Worm (Caenorhabditis elegans) whole organism, L1 larva: ENCODE measurements around the gene F47G9.6.
"Not testable (repeated sequence)": the region's sequence is repeated elsewhere in the genome, so short reads cannot be mapped to it uniquely, and the experiment has no call there.

Experiments
- C04F5.9 ChIP-seq: sonication (generic microtip); optimal IDR thresholded peaks from 2 replicates; lab custom pipeline; 2016; ENCODE audit warnings: missing genetic modification characterization, missing compliant biosample characterization
- Y116A8C.19 ChIP-seq: sonication (generic microtip); optimal IDR thresholded peaks from 2 replicates; lab custom pipeline; 2016; ENCODE audit warnings: missing compliant biosample characterization, missing genetic modification characterization, borderline replicate concordance
- aha-1 ChIP-seq: fragments of 150-350 bp; optimal IDR thresholded peaks from 2 replicates; lab custom pipeline; 2014; ENCODE audit warnings: missing biosample characterization, missing genetic modification characterization
- alr-1 ChIP-seq: fragments of 200-800 bp; sonication (Bioruptor generic); optimal IDR thresholded peaks from 2 replicates; lab custom pipeline; 2018; ENCODE audit warnings: borderline replicate concordance, mild to moderate bottlenecking, missing genetic modification characterization, missing compliant biosample characterization
- blmp-1 ChIP-seq: fragments of 150-350 bp; optimal IDR thresholded peaks from 2 replicates; lab custom pipeline; 2014; ENCODE audit warnings: missing biosample characterization, missing genetic modification characterization
- ceh-90 ChIP-seq: sonication (generic microtip); optimal IDR thresholded peaks from 2 replicates; lab custom pipeline; 2016; ENCODE audit warnings: missing genetic modification characterization, missing compliant biosample characterization
- dpl-1 ChIP-seq, 3 experiments: fragments of 150-350 bp in 2 of 3; sonication (generic microtip) in 1 of 3; optimal IDR thresholded peaks; 2 replicates each; lab custom pipeline; 2014 to 2017; ENCODE audit warnings: missing biosample characterization in 3 of 3, missing genetic modification characterization in 3 of 3, missing genetic modification reagents in 3 of 3
- dsc-1 ChIP-seq: sonication (generic microtip); optimal IDR thresholded peaks from 2 replicates; lab custom pipeline; 2016; ENCODE audit warnings: mild to moderate bottlenecking, missing genetic modification characterization, missing compliant biosample characterization
- efl-1 ChIP-seq, 4 experiments: fragments of 150-350 bp; optimal IDR thresholded peaks in 3 of 4; peaks in 1 of 4; 1 replicate in 1 of 4; 2 replicates in 3 of 4; lab custom pipeline; 2014; ENCODE audit warnings: missing biosample characterization in 2 of 4, missing genetic modification characterization in 2 of 4, missing genetic modification reagents in 2 of 4
- efl-3 ChIP-seq: fragments of 200-800 bp; sonication (Bioruptor generic); optimal IDR thresholded peaks from 2 replicates; lab custom pipeline; 2018; ENCODE audit warnings: mild to moderate bottlenecking, missing genetic modification characterization, missing compliant biosample characterization
- ets-5 ChIP-seq: fragments of 200-800 bp; sonication (Bioruptor generic); IDR thresholded peaks from 2 replicates; pipeline ENCODE4 v1.3.6; 2022; ENCODE audit warnings: missing genetic modification characterization, missing compliant biosample characterization
- fkh-10 ChIP-seq: sonication (generic microtip); optimal IDR thresholded peaks from 2 replicates; lab custom pipeline; 2017; ENCODE audit warnings: missing biosample characterization, missing genetic modification reagents, missing genetic modification characterization
- grh-1 ChIP-seq: fragments of 200-800 bp; sonication (Bioruptor generic); IDR thresholded peaks from 2 replicates; pipeline ENCODE4 v1.3.6; 2022; ENCODE audit warnings: missing genetic modification reagents, missing genetic modification characterization, missing compliant biosample characterization
- hlh-17 ChIP-seq: fragments of 200-800 bp; sonication (Bioruptor generic); optimal IDR thresholded peaks from 2 replicates; lab custom pipeline; 2018; ENCODE audit warnings: missing genetic modification characterization, mild to moderate bottlenecking, missing compliant biosample characterization, moderate library complexity, borderline replicate concordance
- hlh-4 ChIP-seq: sonication (generic microtip); optimal IDR thresholded peaks from 2 replicates; lab custom pipeline; 2016; ENCODE audit warnings: mild to moderate bottlenecking, missing genetic modification characterization, missing compliant biosample characterization
- hpl-2 ChIP-seq: fragments of 150-350 bp; optimal IDR thresholded peaks from 2 replicates; lab custom pipeline; 2014; ENCODE audit warnings: missing biosample characterization, missing genetic modification reagents, missing genetic modification characterization
- irx-1 ChIP-seq: sonication (generic microtip); optimal IDR thresholded peaks from 2 replicates; lab custom pipeline; 2016; ENCODE audit warnings: missing genetic modification characterization, missing compliant biosample characterization
- lsy-2 ChIP-seq, 2 experiments: fragments of 150-350 bp; optimal IDR thresholded peaks; 2 replicates each; lab custom pipeline; 2014; ENCODE audit warnings: missing biosample characterization in 2 of 2, missing genetic modification characterization in 2 of 2
- mef-2 ChIP-seq: fragments of 150-350 bp; optimal IDR thresholded peaks from 2 replicates; lab custom pipeline; 2014; ENCODE audit warnings: missing biosample characterization, missing genetic modification characterization
- mep-1 ChIP-seq: fragments of 150-350 bp; optimal IDR thresholded peaks from 2 replicates; lab custom pipeline; 2014; ENCODE audit warnings: missing biosample characterization, missing genetic modification characterization
- nhr-20 ChIP-seq: sonication (generic microtip); optimal IDR thresholded peaks from 2 replicates; lab custom pipeline; 2016; ENCODE audit warnings: mild to moderate bottlenecking, missing genetic modification characterization, missing compliant biosample characterization
- nhr-237 ChIP-seq: fragments of 150-350 bp; optimal IDR thresholded peaks from 2 replicates; lab custom pipeline; 2014; ENCODE audit warnings: missing biosample characterization, missing genetic modification characterization
- nhr-28 ChIP-seq: fragments of 150-350 bp; optimal IDR thresholded peaks from 2 replicates; lab custom pipeline; 2014; ENCODE audit warnings: missing biosample characterization, missing genetic modification characterization
- nhr-71 ChIP-seq: sonication (generic microtip); optimal IDR thresholded peaks from 2 replicates; lab custom pipeline; 2016; ENCODE audit warnings: mild to moderate bottlenecking, missing genetic modification characterization, moderate library complexity, missing compliant biosample characterization
- nhr-76 ChIP-seq: sonication (generic microtip); optimal IDR thresholded peaks from 2 replicates; lab custom pipeline; 2017; ENCODE audit warnings: missing biosample characterization, missing genetic modification characterization
- nhr-77 ChIP-seq: fragments of 150-350 bp; optimal IDR thresholded peaks from 2 replicates; lab custom pipeline; 2014; ENCODE audit warnings: missing biosample characterization, missing genetic modification characterization
- nhr-84 ChIP-seq: sonication (generic microtip); optimal IDR thresholded peaks from 2 replicates; lab custom pipeline; 2017; ENCODE audit warnings: missing biosample characterization, missing genetic modification characterization
- pag-3 ChIP-seq: sonication (generic microtip); optimal IDR thresholded peaks from 2 replicates; lab custom pipeline; 2017; ENCODE audit warnings: missing genetic modification characterization, mild to moderate bottlenecking, missing compliant biosample characterization, antibody characterized with exemption, borderline replicate concordance; ENCODE audit not compliant: insufficient read depth
- pax-3 ChIP-seq: fragments of 200-800 bp; sonication (Bioruptor generic); optimal IDR thresholded peaks from 2 replicates; lab custom pipeline; 2018; ENCODE audit warnings: mild to moderate bottlenecking, missing genetic modification characterization, moderate library complexity, missing compliant biosample characterization
- pqm-1 ChIP-seq: sonication (generic microtip); optimal IDR thresholded peaks from 3 replicates; lab custom pipeline; 2017; ENCODE audit warnings: missing biosample characterization, missing genetic modification characterization
- rnt-1 ChIP-seq: sonication (generic microtip); optimal IDR thresholded peaks from 2 replicates; lab custom pipeline; 2016; ENCODE audit warnings: mild to moderate bottlenecking, missing genetic modification characterization, moderate library complexity, missing compliant biosample characterization
- sptf-1 ChIP-seq: fragments of 150-350 bp; optimal IDR thresholded peaks from 2 replicates; lab custom pipeline; 2014; ENCODE audit warnings: missing biosample characterization, missing genetic modification characterization
- sup-37 ChIP-seq: fragments of 200-800 bp; sonication (Bioruptor generic); optimal IDR thresholded peaks from 2 replicates; lab custom pipeline; 2018; ENCODE audit warnings: mild to moderate bottlenecking, missing genetic modification characterization, missing compliant biosample characterization
- tbx-2 ChIP-seq: sonication (generic microtip); optimal IDR thresholded peaks from 2 replicates; lab custom pipeline; 2016; ENCODE audit warnings: missing genetic modification characterization, missing compliant biosample characterization
- unc-130 ChIP-seq: fragments of 150-350 bp; optimal IDR thresholded peaks from 2 replicates; lab custom pipeline; 2017; ENCODE audit warnings: missing biosample characterization, missing genetic modification characterization, inconsistent platforms
- unc-30 ChIP-seq: sonication (generic microtip); optimal IDR thresholded peaks from 2 replicates; lab custom pipeline; 2017; ENCODE audit warnings: missing biosample characterization, missing genetic modification characterization
- unc-62 ChIP-seq: fragments of 150-350 bp; optimal IDR thresholded peaks from 2 replicates; lab custom pipeline; 2014; ENCODE audit warnings: missing biosample characterization, missing genetic modification reagents, missing genetic modification characterization
- unc-86 ChIP-seq: sonication (generic microtip); optimal IDR thresholded peaks from 2 replicates; lab custom pipeline; 2016; ENCODE audit warnings: missing genetic modification characterization, missing compliant biosample characterization
- vab-15 ChIP-seq: sonication (generic microtip); optimal IDR thresholded peaks from 2 replicates; lab custom pipeline; 2017; ENCODE audit warnings: missing genotype, mild to moderate bottlenecking, missing genetic modification characterization, missing compliant biosample characterization
- zip-4 ChIP-seq: fragments of 200-800 bp; sonication (Bioruptor generic); optimal IDR thresholded peaks from 2 replicates; lab custom pipeline; 2018; ENCODE audit warnings: mild to moderate bottlenecking, missing genetic modification characterization, moderate library complexity, missing compliant biosample characterization

Gene F47G9.6

DNA sequence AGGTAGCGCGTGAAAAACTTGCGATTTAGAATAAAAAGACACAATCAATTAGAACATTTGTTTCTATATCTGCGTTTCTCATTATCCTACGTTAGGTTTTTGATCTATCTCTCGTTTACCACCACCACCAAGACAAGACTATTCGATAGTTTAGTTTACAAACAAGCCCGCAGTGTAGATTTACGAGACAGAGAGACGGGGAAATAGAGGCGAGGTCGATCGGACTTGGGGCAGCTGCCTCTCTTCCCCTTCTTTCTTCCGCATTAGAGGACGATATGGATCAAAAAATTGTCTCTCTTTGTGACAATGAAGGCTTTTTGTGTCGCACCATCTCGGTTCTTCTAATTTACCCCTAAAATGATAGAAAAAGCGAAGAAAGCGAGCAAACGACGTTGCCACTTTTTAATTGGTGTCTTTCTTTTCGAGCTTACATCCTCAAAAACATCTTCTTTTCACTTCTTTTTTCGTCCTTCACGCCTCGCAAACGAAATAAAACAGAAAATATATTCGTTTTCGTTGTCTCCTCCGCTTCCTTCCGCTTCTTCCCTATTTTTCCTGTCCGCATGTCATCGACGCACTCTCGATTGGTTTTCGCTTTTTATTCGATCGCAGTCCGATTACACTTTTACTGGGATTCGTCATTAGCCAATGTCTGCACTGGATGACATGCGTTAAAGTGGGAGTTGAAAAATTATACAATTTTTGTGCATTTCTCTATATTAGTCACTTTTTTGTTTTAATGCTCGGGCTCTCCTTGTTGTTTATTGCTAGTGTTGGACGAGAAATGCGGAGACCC is 47.6 kb upstream of the F47G9.6 start (continued):
- TF ChIP-seq C04F5.9 (tag; lab: Kevin White, UChicago) (no peak), Y116A8C.19 (tag; lab: Kevin White, UChicago) (no peak), dsc-1 (no peak), irx-1 (peak; percentile 21), unc-30 (tag; lab: Kevin White, UChicago) (no peak), dpl-1 (GFP tag; optimal IDR thresholded peaks at IDR 0.05; lab: Kevin White, UChicago) (peak in 1 of 3 experiments; percentile 9), lsy-2 (tag; optimal IDR thresholded peaks at IDR 0.05; lab: Kevin White, UChicago) (peak in 1 of 2 experiments; percentile 11), nhr-77 (tag; lab: Kevin White, UChicago) (no peak), hpl-2 (GFP tag; lab: Kevin White, UChicago) (no peak), mep-1 (tag; lab: Kevin White, UChicago) (peak; percentile 66), nhr-28 (no peak), unc-86 (tag; lab: Kevin White, UChicago) (no peak), hlh-4 (no peak)

DNA sequence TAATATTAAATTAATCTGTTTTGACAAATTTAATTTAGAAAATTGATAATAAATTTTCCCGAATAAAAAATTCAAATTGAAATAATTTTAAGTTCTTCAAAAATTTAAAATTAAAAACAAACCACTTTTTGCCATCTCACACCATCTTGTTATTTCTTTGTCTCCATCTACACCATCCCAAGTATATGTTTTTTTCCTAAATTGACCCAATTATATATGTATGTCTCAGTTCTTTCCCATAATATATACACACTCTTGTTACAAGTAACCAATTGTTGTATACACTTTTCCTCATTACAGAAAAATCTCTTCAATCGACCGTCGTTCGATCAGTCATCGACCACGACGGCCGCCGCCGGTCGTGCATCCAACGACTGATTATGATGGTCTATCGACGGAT is 46.9 kb upstream of the F47G9.6 start, which contains the start of gene gly-20:
TSS of gene gly-20 (plus strand) at position 301 of the 400 bp plus-strand sequence.
- TF ChIP-seq vab-15: no peak

DNA sequence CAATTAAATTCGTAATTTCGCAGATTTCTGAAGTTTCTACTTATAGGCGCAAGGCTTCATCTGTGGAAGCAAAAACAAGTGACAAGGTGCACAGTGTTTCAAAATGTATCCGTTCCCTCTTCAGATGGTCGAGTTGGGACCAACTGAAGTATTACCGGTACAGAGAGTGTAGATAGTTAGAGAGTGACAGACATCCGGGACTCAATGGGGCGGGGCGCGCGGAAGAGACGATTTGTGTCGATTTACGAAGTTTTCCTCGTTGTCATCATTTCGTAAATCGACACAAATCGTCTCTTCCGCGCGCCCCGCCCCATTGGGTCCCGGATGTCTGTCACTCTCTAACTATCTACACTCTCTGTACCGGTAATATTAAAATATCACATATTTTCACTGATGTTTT is 43.1 kb upstream of the F47G9.6 start, which contains the start of gene C03E10.3:
TSS of gene C03E10.3 (plus strand) at position 301 of the 400 bp plus-strand sequence.
- not testable (repeated sequence) for TF ChIP-seq efl-1 (optimal IDR thresholded peaks at IDR 0.05; lab: Kevin White, UChicago)
- peak in 1 of 2 experiments; percentile 40 for TF ChIP-seq efl-1 (GFP tag; optimal IDR thresholded peaks at IDR 0.05 in 1 of 2; lab: Kevin White, UChicago)

DNA sequence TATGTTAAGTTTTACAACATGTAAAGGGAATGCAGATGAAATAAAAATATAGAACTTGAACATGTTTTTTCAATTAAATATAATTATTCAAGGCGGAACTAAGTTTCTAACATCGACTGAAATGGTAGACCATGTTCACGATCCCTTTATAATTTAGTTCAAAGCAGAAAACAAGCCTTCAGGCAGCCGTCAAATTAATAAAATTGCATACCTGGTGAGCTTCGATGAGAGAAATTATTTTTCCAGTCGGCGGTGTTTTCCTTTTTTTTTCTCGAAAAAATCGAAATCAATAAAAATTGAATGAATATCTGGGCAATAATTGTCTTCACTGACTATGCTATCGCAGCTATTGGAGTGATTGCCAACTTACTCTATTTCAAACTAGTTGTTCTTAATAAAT is 38.3 kb upstream of the F47G9.6 start, which contains the start of gene C03E10.1:
TSS of gene C03E10.1 (plus strand) at position 301 of the 400 bp plus-strand sequence.
- no peak for TF ChIP-seq nhr-20 (tag; lab: Kevin White, UChicago)
- TF ChIP-seq unc-130 (tag; lab: Kevin White, UChicago): no peak
- no peak for TF ChIP-seq nhr-71 (tag; lab: Kevin White, UChicago)
- TF ChIP-seq hpl-2 (GFP tag; lab: Kevin White, UChicago): no peak
- no peak for TF ChIP-seq fkh-10 (GFP tag; lab: Kevin White, UChicago)
- TF ChIP-seq zip-4 (GFP tag; lab: Kevin White, UChicago): no peak
- TF ChIP-seq hlh-17 (GFP tag; lab: Kevin White, UChicago): no peak
- no peak for TF ChIP-seq ets-5 (GFP tag; lab: Robert Waterston, UW)
- no peak for TF ChIP-seq nhr-76 (tag; lab: Kevin White, UChicago)
- TF ChIP-seq nhr-77 (tag; lab: Kevin White, UChicago): no peak
- TF ChIP-seq ceh-90: no peak
- no peak for TF ChIP-seq sptf-1 (tag; lab: Kevin White, UChicago)
- TF ChIP-seq efl-1 (optimal IDR thresholded peaks at IDR 0.05; lab: Kevin White, UChicago): no peak
- no peak for TF ChIP-seq efl-1 (GFP tag; optimal IDR thresholded peaks at IDR 0.05 in 1 of 2; lab: Kevin White, UChicago)
- no peak for TF ChIP-seq vab-15
- TF ChIP-seq mef-2: no peak
- no peak for TF ChIP-seq nhr-84 (tag; lab: Kevin White, UChicago)
- TF ChIP-seq alr-1: no peak

DNA sequence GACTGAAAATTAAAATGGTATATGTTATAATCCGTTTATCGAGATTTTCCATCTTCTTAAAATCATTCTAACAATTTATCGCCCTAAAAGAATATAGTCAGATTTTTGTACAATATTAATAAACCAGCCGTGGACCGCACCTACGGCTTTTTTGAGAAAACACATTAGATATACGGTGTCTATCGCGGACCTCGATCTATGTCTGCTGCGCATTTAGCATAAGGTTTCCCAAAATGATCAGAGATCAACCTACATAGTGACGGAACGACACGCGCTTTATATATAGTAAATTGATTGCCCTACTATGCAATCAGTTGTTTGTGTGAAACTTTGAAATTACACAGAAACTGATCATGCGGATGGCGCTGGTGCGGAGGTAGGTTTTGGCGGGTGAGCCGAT is 36.5 kb upstream of the F47G9.6 start:
- TF ChIP-seq aha-1 (tag; lab: Kevin White, UChicago) (no peak), alr-1 (no peak), pax-3 (tag; lab: Kevin White, UChicago) (no peak)

DNA sequence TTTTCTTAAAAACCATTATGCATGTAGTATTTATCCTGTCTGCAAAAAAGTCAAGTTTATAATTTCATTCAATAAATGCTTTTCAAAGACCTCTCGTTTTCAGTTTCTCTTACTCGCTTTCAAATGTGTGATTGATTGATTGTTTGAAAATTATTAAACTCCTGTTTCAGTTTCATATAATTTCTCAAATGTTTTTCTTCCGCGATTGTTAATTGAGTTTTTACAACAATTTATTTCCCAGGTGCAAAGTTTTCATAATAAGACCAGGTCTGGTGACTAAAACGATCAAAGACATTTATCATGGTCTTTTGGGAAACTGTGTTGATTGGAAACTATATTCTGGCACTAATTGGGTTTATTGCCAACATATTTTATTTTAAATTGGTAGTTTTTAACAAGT is 34.8 kb upstream of the F47G9.6 start, which contains the start of gene T03F7.6:
TSS of gene T03F7.6 (plus strand) at position 301 of the 400 bp plus-strand sequence.
- TF ChIP-seq sup-37 (no peak), alr-1 (no peak), nhr-237 (no peak), pag-3 (tag; lab: Kevin White, UChicago) (no peak), dpl-1 (GFP tag; optimal IDR thresholded peaks at IDR 0.05; lab: Kevin White, UChicago) (no peak), efl-3 (GFP tag; lab: Kevin White, UChicago) (no peak), unc-62 (GFP tag; lab: Kevin White, UChicago) (no peak), fkh-10 (GFP tag; lab: Kevin White, UChicago) (no peak), rnt-1 (tag; lab: Kevin White, UChicago) (no peak), hlh-17 (GFP tag; lab: Kevin White, UChicago) (no peak), blmp-1 (tag; lab: Kevin White, UChicago) (no peak), unc-130 (tag; lab: Kevin White, UChicago) (no peak), tbx-2 (tag; lab: Kevin White, UChicago) (no peak), pqm-1 (tag; lab: Kevin White, UChicago) (no peak), grh-1 (GFP tag; lab: Robert Waterston, UW) (no peak)
